Worm (Caenorhabditis elegans) whole organism, L2 larva: ENCODE results near the gene cyp-33C8.

Source experiments
- C34F6.9 ChIP-seq: fragments of 150-350 bp; optimal IDR thresholded peaks from 2 replicates; lab custom pipeline; 2014; ENCODE audit warnings: missing biosample characterization, missing genetic modification characterization
- F13H6.1 ChIP-seq: sonication (generic microtip); optimal IDR thresholded peaks from 2 replicates; lab custom pipeline; 2016; ENCODE audit warnings: missing genetic modification characterization, missing compliant biosample characterization
- R02D3.7 ChIP-seq: fragments of 150-350 bp; optimal IDR thresholded peaks from 2 replicates; lab custom pipeline; 2014; ENCODE audit warnings: missing biosample characterization, missing genetic modification characterization
- Y55F3AM.14 ChIP-seq: fragments of 200-800 bp; sonication (Bioruptor generic); optimal IDR thresholded peaks from 2 replicates; lab custom pipeline; 2018; ENCODE audit warnings: mild to moderate bottlenecking, missing genetic modification characterization, missing compliant biosample characterization
- ZK546.5 ChIP-seq: sonication (generic microtip); optimal IDR thresholded peaks from 2 replicates; lab custom pipeline; 2017; ENCODE audit warnings: missing biosample characterization, missing genetic modification characterization
- alr-1 ChIP-seq: fragments of 150-350 bp; optimal IDR thresholded peaks from 2 replicates; lab custom pipeline; 2014; ENCODE audit warnings: missing biosample characterization, missing genetic modification characterization
- aly-2 ChIP-seq: fragments of 150-350 bp; optimal IDR thresholded peaks from 2 replicates; lab custom pipeline; 2014; ENCODE audit warnings: missing biosample characterization, missing genetic modification characterization
- ama-1 ChIP-seq: fragments of 150-350 bp; optimal IDR thresholded peaks from 2 replicates; lab custom pipeline; 2018; ENCODE audit warnings: inconsistent platforms
- blmp-1 ChIP-seq: sonication (generic microtip); optimal IDR thresholded peaks from 2 replicates; lab custom pipeline; 2017; ENCODE audit warnings: missing genetic modification characterization, mild to moderate bottlenecking, missing compliant biosample characterization, antibody characterized with exemption, moderate library complexity; ENCODE audit not compliant: insufficient read depth
- ceh-16 ChIP-seq: fragments of 150-350 bp; optimal IDR thresholded peaks from 2 replicates; lab custom pipeline; 2014; ENCODE audit warnings: missing biosample characterization, missing genetic modification characterization
- ceh-82 ChIP-seq: fragments of 150-350 bp; optimal IDR thresholded peaks from 2 replicates; lab custom pipeline; 2014; ENCODE audit warnings: missing biosample characterization, missing genetic modification characterization
- crh-2 ChIP-seq: sonication (generic microtip); optimal IDR thresholded peaks from 2 replicates; lab custom pipeline; 2017; ENCODE audit warnings: missing biosample characterization, missing genetic modification characterization
- dmd-4 ChIP-seq: sonication (generic microtip); optimal IDR thresholded peaks from 2 replicates; lab custom pipeline; 2017; ENCODE audit warnings: missing biosample characterization, missing genetic modification characterization
- elt-1 ChIP-seq: fragments of 150-350 bp; optimal IDR thresholded peaks from 2 replicates; lab custom pipeline; 2014; ENCODE audit warnings: missing biosample characterization, missing genetic modification characterization
- elt-3 ChIP-seq: sonication (generic microtip); optimal IDR thresholded peaks from 2 replicates; lab custom pipeline; 2017; ENCODE audit warnings: missing biosample characterization, missing genetic modification characterization
- gmeb-1 ChIP-seq: fragments of 150-350 bp; optimal IDR thresholded peaks from 2 replicates; lab custom pipeline; 2014; ENCODE audit warnings: missing biosample characterization, missing genetic modification characterization
- lin-11 ChIP-seq: fragments of 150-350 bp; sonication (generic microtip); optimal IDR thresholded peaks from 2 replicates; lab custom pipeline; 2014; ENCODE audit warnings: missing biosample characterization, missing genetic modification characterization, inconsistent platforms, mixed read lengths
- lin-39 ChIP-seq: fragments of 150-350 bp; optimal IDR thresholded peaks from 2 replicates; lab custom pipeline; 2014; ENCODE audit warnings: missing biosample characterization, missing genetic modification reagents, missing genetic modification characterization
- mab-5 ChIP-seq: fragments of 150-350 bp; optimal IDR thresholded peaks from 2 replicates; lab custom pipeline; 2014; ENCODE audit warnings: missing biosample characterization, missing genetic modification characterization
- mbf-1 ChIP-seq: sonication (generic microtip); optimal IDR thresholded peaks from 2 replicates; lab custom pipeline; 2017; ENCODE audit warnings: missing biosample characterization, missing genetic modification characterization
- mdl-1 ChIP-seq, 2 experiments: fragments of 150-350 bp in 1 of 2; sonication (generic microtip) in 1 of 2; optimal IDR thresholded peaks; 2 replicates each; lab custom pipeline; 2017; ENCODE audit warnings: missing biosample characterization in 2 of 2, missing genetic modification characterization in 2 of 2
- nhr-11 ChIP-seq: fragments of 150-350 bp; optimal IDR thresholded peaks from 2 replicates; lab custom pipeline; 2014; ENCODE audit warnings: missing biosample characterization, missing genetic modification characterization
- nhr-12 ChIP-seq: fragments of 150-350 bp; optimal IDR thresholded peaks from 2 replicates; lab custom pipeline; 2014; ENCODE audit warnings: missing biosample characterization, missing genetic modification characterization
- nhr-129 ChIP-seq: fragments of 150-350 bp; optimal IDR thresholded peaks from 2 replicates; lab custom pipeline; 2014; ENCODE audit warnings: missing biosample characterization, missing genetic modification characterization
- nhr-21 ChIP-seq: fragments of 150-350 bp; optimal IDR thresholded peaks from 2 replicates; lab custom pipeline; 2014; ENCODE audit warnings: missing biosample characterization, missing genetic modification characterization
- nhr-237 ChIP-seq: fragments of 150-350 bp; optimal IDR thresholded peaks from 2 replicates; lab custom pipeline; 2014; ENCODE audit warnings: missing biosample characterization, missing genetic modification characterization
- nhr-25 ChIP-seq: fragments of 150-350 bp; sonication (generic microtip); optimal IDR thresholded peaks from 3 replicates; lab custom pipeline; 2014; ENCODE audit warnings: missing biosample characterization, missing genetic modification characterization
- nhr-6 ChIP-seq: fragments of 150-350 bp; optimal IDR thresholded peaks from 2 replicates; lab custom pipeline; 2014; ENCODE audit warnings: missing biosample characterization, missing genetic modification characterization
- nhr-77 ChIP-seq: fragments of 150-350 bp; optimal IDR thresholded peaks from 2 replicates; lab custom pipeline; 2014; ENCODE audit warnings: missing biosample characterization, missing genetic modification characterization
- peb-1 ChIP-seq: fragments of 150-350 bp; optimal IDR thresholded peaks from 2 replicates; lab custom pipeline; 2014; ENCODE audit warnings: missing biosample characterization, missing genetic modification characterization
- sem-4 ChIP-seq: fragments of 150-350 bp; optimal IDR thresholded peaks from 2 replicates; lab custom pipeline; 2014; ENCODE audit warnings: missing biosample characterization, missing genetic modification reagents, missing genetic modification characterization
- skn-1 ChIP-seq: sonication (generic microtip); optimal IDR thresholded peaks from 2 replicates; lab custom pipeline; 2017; ENCODE audit warnings: missing biosample characterization, missing genetic modification characterization
- sma-3 ChIP-seq: sonication (generic microtip); optimal IDR thresholded peaks from 2 replicates; lab custom pipeline; 2016; ENCODE audit warnings: missing genetic modification reagents, missing genetic modification characterization, missing compliant biosample characterization
- sma-9 ChIP-seq, 2 experiments: fragments of 150-350 bp in 1 of 2; sonication (generic microtip) in 1 of 2; optimal IDR thresholded peaks; 2 replicates each; lab custom pipeline; 2014 to 2016; ENCODE audit warnings: missing genetic modification characterization in 2 of 2, mild to moderate bottlenecking in 1 of 2, missing biosample characterization in 1 of 2, missing compliant biosample characterization in 1 of 2, missing genetic modification reagents in 1 of 2, moderate library complexity in 1 of 2
- snpc-4 ChIP-seq: fragments of 150-350 bp; optimal IDR thresholded peaks from 2 replicates; lab custom pipeline; 2014; ENCODE audit warnings: missing biosample characterization, missing genetic modification characterization
- unc-39 ChIP-seq: fragments of 150-350 bp; optimal IDR thresholded peaks from 2 replicates; lab custom pipeline; 2014; ENCODE audit warnings: missing biosample characterization, missing genetic modification characterization
- unc-55 ChIP-seq: fragments of 150-350 bp; sonication (generic microtip); optimal IDR thresholded peaks from 3 replicates; lab custom pipeline; 2014; ENCODE audit warnings: missing biosample characterization, missing genetic modification reagents, missing genetic modification characterization
- zag-1 ChIP-seq: fragments of 150-350 bp; optimal IDR thresholded peaks from 2 replicates; lab custom pipeline; 2014; ENCODE audit warnings: missing biosample characterization, missing genetic modification characterization
- ztf-1 ChIP-seq: fragments of 200-800 bp; sonication (Bioruptor generic); conservative IDR thresholded peaks from 2 replicates; pipeline ENCODE4 v1.3.6; 2022; ENCODE audit warnings: missing genetic modification characterization, missing compliant biosample characterization
- ztf-11 ChIP-seq: sonication (generic microtip); optimal IDR thresholded peaks from 2 replicates; lab custom pipeline; 2017; ENCODE audit warnings: missing biosample characterization, missing genetic modification characterization
- ztf-4 ChIP-seq: fragments of 150-350 bp; optimal IDR thresholded peaks from 2 replicates; lab custom pipeline; 2014; ENCODE audit warnings: missing biosample characterization, missing genetic modification characterization

cyp-33C8 gene

ce11 chrV:3771437-3772256, 31.7 kb downstream of the cyp-33C8 start, which contains the start of the genes R08E5.1 and rips-1:
R08E5.1 (minus strand) TSS chrV:3771518.
rips-1 (plus strand) TSS chrV:3772021.
- TF ChIP-seq nhr-77 (tag; lab: Kevin White, UChicago) (no peak), mab-5 (tag; lab: Kevin White, UChicago) (no peak), dmd-4 (tag; lab: Kevin White, UChicago) (no peak), zag-1 (tag; lab: Kevin White, UChicago) (no peak), ceh-82 (tag; lab: Kevin White, UChicago) (no peak), crh-2 (tag; lab: Kevin White, UChicago) (peak; percentile 29), Y55F3AM.14 (no peak), lin-11 (no peak), sma-9 (GFP tag; optimal IDR thresholded peaks at IDR 0.05; lab: Kevin White, UChicago) (peak; percentile 18), sma-9 (tag; optimal IDR thresholded peaks at IDR 0.05; lab: Kevin White, UChicago) (no peak), aly-2 (tag; lab: Kevin White, UChicago) (no peak), gmeb-1 (peak; percentile 12), ama-1 (lab: Kevin White, UChicago) (no peak), unc-39 (tag; lab: Kevin White, UChicago) (no peak), sem-4 (tag; lab: Kevin White, UChicago) (no peak), snpc-4 (no peak), sma-3 (no peak), nhr-21 (tag; lab: Kevin White, UChicago) (peak; percentile 4), lin-39 (tag; lab: Kevin White, UChicago) (no peak), R02D3.7 (tag; lab: Kevin White, UChicago) (no peak), peb-1 (tag; lab: Kevin White, UChicago) (no peak), nhr-25 (tag; lab: Kevin White, UChicago) (peak; percentile 12), elt-1 (no peak), nhr-237 (tag; lab: Kevin White, UChicago) (no peak), elt-3 (tag; lab: Kevin White, UChicago) (no peak)

ce11 chrV:3768270-3768669, 35.1 kb downstream of the cyp-33C8 start, which contains the start of gene R08E5.4:
R08E5.4 (plus strand) TSS chrV:3768570.
- TF ChIP-seq nhr-237 (tag; lab: Kevin White, UChicago) (no peak), elt-3 (tag; lab: Kevin White, UChicago) (no peak), lin-39 (tag; lab: Kevin White, UChicago) (no peak), mab-5 (tag; lab: Kevin White, UChicago) (no peak), unc-55 (GFP tag; lab: Kevin White, UChicago) (no peak), dmd-4 (tag; lab: Kevin White, UChicago) (no peak), elt-1 (no peak), nhr-12 (tag; lab: Kevin White, UChicago) (no peak), Y55F3AM.14 (no peak), nhr-129 (tag; lab: Kevin White, UChicago) (no peak), snpc-4 (no peak), ztf-1 (GFP tag; lab: Robert Waterston, UW) (no peak), skn-1 (no peak), ama-1 (lab: Kevin White, UChicago) (no peak), mdl-1 (tag; optimal IDR thresholded peaks at IDR 0.05; lab: Kevin White, UChicago) (no peak)

- TF ChIP-seq ztf-4 (no peak), mbf-1 (tag; lab: Kevin White, UChicago) (no peak), peb-1 (tag; lab: Kevin White, UChicago) (no peak), sma-9 (GFP tag; optimal IDR thresholded peaks at IDR 0.05; lab: Kevin White, UChicago) (no peak), sma-9 (tag; optimal IDR thresholded peaks at IDR 0.05; lab: Kevin White, UChicago) (no peak), nhr-129 (tag; lab: Kevin White, UChicago) (no peak), lin-39 (tag; lab: Kevin White, UChicago) (no peak), ceh-16 (tag; lab: Kevin White, UChicago) (no peak), zag-1 (tag; lab: Kevin White, UChicago) (no peak)
These were observed 36.4 kb downstream of the cyp-33C8 start, which contains the start of gene Y39H10A.1 for ce11 chrV:3766904-3767303. Y39H10A.1 (plus strand) TSS chrV:3767204.

- TF ChIP-seq sma-9 (GFP tag; optimal IDR thresholded peaks at IDR 0.05; lab: Kevin White, UChicago): no peak
- TF ChIP-seq sma-9 (tag; optimal IDR thresholded peaks at IDR 0.05; lab: Kevin White, UChicago): no peak
- no peak for TF ChIP-seq elt-3 (tag; lab: Kevin White, UChicago)
- no peak for TF ChIP-seq blmp-1 (tag; lab: Kevin White, UChicago)
- TF ChIP-seq nhr-11 (tag; lab: Kevin White, UChicago): no peak
- no peak for TF ChIP-seq sma-3
- TF ChIP-seq ztf-11: no peak
- no peak for TF ChIP-seq alr-1
- no peak for TF ChIP-seq F13H6.1 (tag; lab: Kevin White, UChicago)
- no peak for TF ChIP-seq lin-11
- TF ChIP-seq nhr-12 (tag; lab: Kevin White, UChicago): no peak
- no peak for TF ChIP-seq ZK546.5 (tag; lab: Kevin White, UChicago)
- no peak for TF ChIP-seq nhr-6 (tag; lab: Kevin White, UChicago)
- no peak for TF ChIP-seq peb-1 (tag; lab: Kevin White, UChicago)
- TF ChIP-seq ceh-82 (tag; lab: Kevin White, UChicago): no peak
- no peak for TF ChIP-seq C34F6.9 (tag; lab: Kevin White, UChicago)
These were observed 41.5 kb downstream of the cyp-33C8 start for ce11 chrV:3761829-3762228.
